Worm (Caenorhabditis elegans) whole organism, mixed stage, embryonic: ENCODE measurements around the gene gck-2.

ENCODE experiments used
- M03D4.4 ChIP-seq: sonication (generic microtip); optimal IDR thresholded peaks from 2 replicates; lab custom pipeline; 2017; ENCODE audit warnings: mild to moderate bottlenecking, missing genetic modification characterization, missing compliant biosample characterization
- bed-3 ChIP-seq: fragments of 200-800 bp; sonication (Bioruptor generic); optimal IDR thresholded peaks from 3 replicates; lab custom pipeline; 2018; ENCODE audit warnings: mild to moderate bottlenecking, missing genetic modification characterization, moderate library complexity, missing compliant biosample characterization
- blmp-1 ChIP-seq: fragments of 150-350 bp; optimal IDR thresholded peaks from 2 replicates; lab custom pipeline; 2014; ENCODE audit warnings: missing biosample characterization, missing genetic modification characterization
- ceh-39 ChIP-seq: fragments of 150-350 bp; optimal IDR thresholded peaks from 2 replicates; lab custom pipeline; 2014; ENCODE audit warnings: missing biosample characterization, missing genetic modification characterization
- ceh-43 ChIP-seq: fragments of 200-800 bp; sonication (Bioruptor generic); optimal IDR thresholded peaks from 2 replicates; lab custom pipeline; 2018; ENCODE audit warnings: mild to moderate bottlenecking, missing genetic modification characterization, moderate library complexity, missing compliant biosample characterization
- ceh-83 ChIP-seq: fragments of 200-800 bp; sonication (Bioruptor generic); optimal IDR thresholded peaks from 2 replicates; lab custom pipeline; 2018; ENCODE audit warnings: mild to moderate bottlenecking, missing genetic modification characterization, missing compliant biosample characterization
- ces-1 ChIP-seq: fragments of 150-350 bp; optimal IDR thresholded peaks from 2 replicates; lab custom pipeline; 2014; ENCODE audit warnings: missing biosample characterization, missing genetic modification reagents, missing genetic modification characterization
- cnd-1 ChIP-seq: fragments of 200-800 bp; sonication (Bioruptor generic); optimal IDR thresholded peaks from 2 replicates; lab custom pipeline; 2018; ENCODE audit warnings: mild to moderate bottlenecking, missing genetic modification characterization, missing compliant biosample characterization
- drap-1 ChIP-seq: fragments of 200-800 bp; sonication (Bioruptor generic); optimal IDR thresholded peaks from 3 replicates; lab custom pipeline; 2018; ENCODE audit warnings: mild to moderate bottlenecking, missing genetic modification characterization, missing compliant biosample characterization
- elt-1 ChIP-seq: sonication (generic microtip); optimal IDR thresholded peaks from 2 replicates; lab custom pipeline; 2017; ENCODE audit warnings: missing genetic modification characterization, mild to moderate bottlenecking, missing compliant biosample characterization, antibody characterized with exemption, moderate library complexity, borderline replicate concordance; ENCODE audit not compliant: insufficient read depth
- elt-3 ChIP-seq: fragments of 150-350 bp; optimal IDR thresholded peaks from 2 replicates; lab custom pipeline; 2014; ENCODE audit warnings: missing biosample characterization, missing genetic modification characterization
- flh-1 ChIP-seq: fragments of 200-800 bp; sonication (Bioruptor generic); optimal IDR thresholded peaks from 2 replicates; lab custom pipeline; 2018; ENCODE audit warnings: mild to moderate bottlenecking, missing genetic modification characterization, moderate library complexity, missing compliant biosample characterization
- ham-2 ChIP-seq: fragments of 200-800 bp; sonication (Bioruptor generic); optimal IDR thresholded peaks from 2 replicates; lab custom pipeline; 2018; ENCODE audit warnings: mild to moderate bottlenecking, missing genetic modification characterization, missing compliant biosample characterization
- hlh-1 ChIP-seq: fragments of 150-350 bp; optimal IDR thresholded peaks from 2 replicates; lab custom pipeline; 2014; ENCODE audit warnings: missing biosample characterization, missing genetic modification reagents, missing genetic modification characterization
- lin-13 ChIP-seq: fragments of 150-350 bp; optimal IDR thresholded peaks from 2 replicates; lab custom pipeline; 2014; ENCODE audit warnings: missing biosample characterization, missing genetic modification characterization
- lsy-2 ChIP-seq: fragments of 150-350 bp; optimal IDR thresholded peaks from 2 replicates; lab custom pipeline; 2014; ENCODE audit warnings: missing biosample characterization, missing genetic modification characterization
- mab-5 ChIP-seq: fragments of 150-350 bp; optimal IDR thresholded peaks from 2 replicates; lab custom pipeline; 2014; ENCODE audit warnings: missing biosample characterization, missing genetic modification characterization
- mep-1 ChIP-seq: fragments of 150-350 bp; optimal IDR thresholded peaks from 2 replicates; lab custom pipeline; 2017; ENCODE audit warnings: missing biosample characterization, missing genetic modification reagents, missing genetic modification characterization, inconsistent platforms
- mls-2 ChIP-seq: sonication (generic microtip); optimal IDR thresholded peaks from 2 replicates; lab custom pipeline; 2016; ENCODE audit warnings: mild to moderate bottlenecking, missing genetic modification characterization, moderate library complexity, missing compliant biosample characterization
- nhr-12 ChIP-seq: fragments of 150-350 bp; optimal IDR thresholded peaks from 2 replicates; lab custom pipeline; 2014; ENCODE audit warnings: missing biosample characterization, missing genetic modification characterization
- nhr-2 ChIP-seq: fragments of 150-350 bp; optimal IDR thresholded peaks from 2 replicates; lab custom pipeline; 2014; ENCODE audit warnings: missing biosample characterization, missing genetic modification characterization
- nhr-237 ChIP-seq: fragments of 150-350 bp; optimal IDR thresholded peaks from 2 replicates; lab custom pipeline; 2014; ENCODE audit warnings: missing biosample characterization, missing genetic modification characterization
- nhr-28 ChIP-seq: fragments of 150-350 bp; optimal IDR thresholded peaks from 2 replicates; lab custom pipeline; 2014; ENCODE audit warnings: missing biosample characterization, missing genetic modification characterization
- nhr-76 ChIP-seq: sonication (generic microtip); optimal IDR thresholded peaks from 2 replicates; lab custom pipeline; 2017; ENCODE audit warnings: missing biosample characterization, missing genetic modification characterization
- pha-4 ChIP-seq: fragments of 150-350 bp; optimal IDR thresholded peaks from 2 replicates; lab custom pipeline; 2018; ENCODE audit warnings: missing biosample characterization, missing genetic modification reagents, missing genetic modification characterization
- sem-2 ChIP-seq: fragments of 200-800 bp; sonication (Bioruptor generic); optimal IDR thresholded peaks from 2 replicates; lab custom pipeline; 2018; ENCODE audit warnings: mild to moderate bottlenecking, missing genetic modification characterization, missing compliant biosample characterization
- snpc-4 ChIP-seq: fragments of 150-350 bp; optimal IDR thresholded peaks from 2 replicates; lab custom pipeline; 2014; ENCODE audit warnings: missing biosample characterization, missing genetic modification characterization
- sptf-1 ChIP-seq: sonication (generic microtip); optimal IDR thresholded peaks from 2 replicates; lab custom pipeline; 2017; ENCODE audit warnings: mild to moderate bottlenecking, missing genetic modification characterization, moderate library complexity, missing compliant biosample characterization
- tbx-8 ChIP-seq: fragments of 200-800 bp; sonication (Bioruptor generic); optimal IDR thresholded peaks from 2 replicates; lab custom pipeline; 2018; ENCODE audit warnings: mild to moderate bottlenecking, missing genetic modification characterization, moderate library complexity, missing compliant biosample characterization
- unc-120 ChIP-seq: sonication (generic microtip); optimal IDR thresholded peaks from 2 replicates; lab custom pipeline; 2017; ENCODE audit warnings: missing genetic modification characterization, missing compliant biosample characterization; ENCODE audit not compliant: poor library complexity, severe bottlenecking
- unc-39 ChIP-seq: fragments of 150-350 bp; optimal IDR thresholded peaks from 2 replicates; lab custom pipeline; 2014; ENCODE audit warnings: missing biosample characterization, missing genetic modification characterization
- unc-62 ChIP-seq: fragments of 150-350 bp; optimal IDR thresholded peaks from 2 replicates; lab custom pipeline; 2014; ENCODE audit warnings: missing biosample characterization, missing genetic modification reagents, missing genetic modification characterization
- zip-8 ChIP-seq: fragments of 150-350 bp; optimal IDR thresholded peaks from 2 replicates; lab custom pipeline; 2014; ENCODE audit warnings: missing biosample characterization, missing genetic modification characterization
- ztf-11 ChIP-seq: fragments of 150-350 bp; optimal IDR thresholded peaks from 2 replicates; lab custom pipeline; 2014; ENCODE audit warnings: missing biosample characterization, missing genetic modification characterization

gck-2 gene

ce11 chrV:6769440-6769839 lies 23.0 kb downstream of the gck-2 start:
- no peak for TF ChIP-seq ztf-11 (tag; lab: Kevin White, UChicago)
- no peak for TF ChIP-seq pha-4
- no peak for TF ChIP-seq blmp-1 (tag; lab: Kevin White, UChicago)
- no peak for TF ChIP-seq ces-1 (GFP tag; lab: Kevin White, UChicago)
- TF ChIP-seq sem-2 (GFP tag; lab: Kevin White, UChicago): no peak
- no peak for TF ChIP-seq mab-5 (tag; lab: Kevin White, UChicago)
- TF ChIP-seq drap-1 (GFP tag; lab: Kevin White, UChicago): no peak
- no peak for TF ChIP-seq sptf-1
- no peak for TF ChIP-seq unc-120 (tag; lab: Kevin White, UChicago)
- no peak for TF ChIP-seq mls-2 (tag; lab: Kevin White, UChicago)
- no peak for TF ChIP-seq unc-39
- TF ChIP-seq hlh-1 (tag; lab: Kevin White, UChicago): no peak
- TF ChIP-seq nhr-76 (tag; lab: Kevin White, UChicago): no peak
- no peak for TF ChIP-seq ham-2 (GFP tag; lab: Kevin White, UChicago)
- no peak for TF ChIP-seq mep-1
- TF ChIP-seq elt-3 (tag; lab: Kevin White, UChicago): no peak
- no peak for TF ChIP-seq ceh-83
- TF ChIP-seq nhr-2 (tag; lab: Kevin White, UChicago): no peak
- TF ChIP-seq nhr-237 (tag; lab: Kevin White, UChicago): no peak

DNA sequence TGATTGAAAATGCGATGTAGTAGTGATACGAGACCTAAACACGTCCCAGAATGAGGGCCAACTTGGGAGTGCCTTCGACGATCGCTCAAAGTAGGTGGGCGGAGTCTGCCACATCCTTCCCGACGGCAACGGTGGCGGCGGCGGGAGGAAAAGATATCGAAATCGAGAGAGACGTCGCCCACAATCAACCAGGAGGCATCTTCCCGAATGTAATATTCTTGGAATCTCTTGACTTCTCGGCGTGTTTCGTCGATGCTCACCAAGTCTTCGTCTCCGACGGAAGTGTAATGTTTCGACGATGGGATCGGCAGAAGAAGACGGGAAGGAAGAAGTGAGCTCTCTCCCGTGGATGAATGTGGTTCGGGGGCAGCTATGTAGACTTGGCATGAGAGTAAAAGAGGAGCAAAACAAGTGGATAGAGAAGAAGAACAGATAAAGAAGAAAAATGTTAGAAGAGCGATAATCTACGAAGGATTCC lies 24.0 kb downstream of the gck-2 start, which contains the start of the genes T25F10.1 and clik-1:
T25F10.1 (plus strand) TSS at position 51 of the 478 bp plus-strand sequence.
clik-1 (minus strand) TSS at position 281 of the 478 bp plus-strand sequence.
- TF ChIP-seq bed-3 (GFP tag; lab: Kevin White, UChicago) (no peak), nhr-76 (tag; lab: Kevin White, UChicago) (no peak), sem-2 (GFP tag; lab: Kevin White, UChicago) (no peak), ham-2 (GFP tag; lab: Kevin White, UChicago) (no peak), ceh-83 (no peak), hlh-1 (tag; lab: Kevin White, UChicago) (peak; percentile 31), ceh-39 (no peak), elt-3 (tag; lab: Kevin White, UChicago) (no peak), ceh-43 (GFP tag; lab: Kevin White, UChicago) (no peak), M03D4.4 (tag; lab: Kevin White, UChicago) (no peak), cnd-1 (no peak), pha-4 (no peak), ztf-11 (tag; lab: Kevin White, UChicago) (no peak), lsy-2 (tag; lab: Kevin White, UChicago) (no peak), unc-39 (no peak), nhr-237 (tag; lab: Kevin White, UChicago) (no peak), tbx-8 (no peak), nhr-28 (no peak), unc-120 (tag; lab: Kevin White, UChicago) (peak; percentile 90), nhr-2 (tag; lab: Kevin White, UChicago) (no peak), unc-62 (GFP tag; lab: Kevin White, UChicago) (peak; percentile 9), snpc-4 (tag; lab: Kevin White, UChicago) (no peak), zip-8 (tag; lab: Kevin White, UChicago) (no peak), blmp-1 (tag; lab: Kevin White, UChicago) (no peak)

DNA sequence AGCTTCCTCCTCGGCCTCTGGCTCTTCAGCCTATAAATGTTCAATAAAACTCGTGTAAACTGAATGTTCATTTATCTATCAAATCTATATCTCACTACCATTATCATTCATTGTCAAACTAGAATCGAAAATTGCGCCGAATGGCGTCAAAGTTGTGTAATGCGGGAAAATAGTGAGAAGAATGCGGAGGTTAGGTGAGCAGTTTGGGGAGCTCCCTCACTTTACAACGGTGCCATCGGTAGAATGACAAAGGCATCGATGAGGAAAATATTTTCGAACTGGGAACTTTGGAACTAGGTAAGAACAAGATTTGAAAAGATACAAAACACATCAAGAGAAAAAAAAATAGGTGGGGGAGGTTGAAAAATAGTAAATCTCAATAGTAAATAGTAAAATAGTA lies 24.9 kb downstream of the gck-2 start:
- TF ChIP-seq unc-120 (tag; lab: Kevin White, UChicago): peak; percentile 47
- peak; percentile 60 for TF ChIP-seq hlh-1 (tag; lab: Kevin White, UChicago)
- no peak for TF ChIP-seq nhr-2 (tag; lab: Kevin White, UChicago)
- TF ChIP-seq, all 35 proteins: peak for 2

DNA sequence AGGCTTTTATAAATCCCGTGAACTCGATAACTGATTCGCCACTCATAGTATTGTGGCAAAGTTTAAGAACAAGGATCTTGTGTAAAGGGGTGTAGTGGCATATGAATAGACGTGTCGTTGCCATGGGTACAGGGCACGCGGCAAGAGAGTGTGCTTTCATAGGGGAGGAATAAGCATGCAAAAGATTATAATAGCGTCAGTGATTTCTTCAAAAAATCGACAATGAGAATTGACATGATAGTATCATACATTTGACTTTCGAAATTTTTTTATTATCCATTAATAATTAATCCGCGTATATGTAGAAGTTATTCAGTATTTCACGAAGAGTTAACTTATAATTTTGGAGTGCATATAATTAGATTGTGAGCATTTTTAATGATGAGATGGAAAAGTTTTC lies 27.5 kb downstream of the gck-2 start, which contains the start of gene bbs-8:
bbs-8 (minus strand) TSS at position 101 of the 400 bp plus-strand sequence.
- TF ChIP-seq ceh-39 (no peak), drap-1 (GFP tag; lab: Kevin White, UChicago) (no peak), elt-3 (tag; lab: Kevin White, UChicago) (no peak), nhr-237 (tag; lab: Kevin White, UChicago) (no peak), mls-2 (tag; lab: Kevin White, UChicago) (no peak), elt-1 (tag; lab: Kevin White, UChicago) (no peak), nhr-12 (tag; lab: Kevin White, UChicago) (no peak), ztf-11 (tag; lab: Kevin White, UChicago) (no peak), hlh-1 (tag; lab: Kevin White, UChicago) (no peak), nhr-28 (no peak), nhr-2 (tag; lab: Kevin White, UChicago) (no peak), M03D4.4 (tag; lab: Kevin White, UChicago) (no peak), flh-1 (GFP tag; lab: Kevin White, UChicago) (no peak), ceh-43 (GFP tag; lab: Kevin White, UChicago) (no peak), lin-13 (tag; lab: Kevin White, UChicago) (no peak)
